Worm (Caenorhabditis elegans): ENCODE results near the gene yju-2.

The yju-2 gene

DNA sequence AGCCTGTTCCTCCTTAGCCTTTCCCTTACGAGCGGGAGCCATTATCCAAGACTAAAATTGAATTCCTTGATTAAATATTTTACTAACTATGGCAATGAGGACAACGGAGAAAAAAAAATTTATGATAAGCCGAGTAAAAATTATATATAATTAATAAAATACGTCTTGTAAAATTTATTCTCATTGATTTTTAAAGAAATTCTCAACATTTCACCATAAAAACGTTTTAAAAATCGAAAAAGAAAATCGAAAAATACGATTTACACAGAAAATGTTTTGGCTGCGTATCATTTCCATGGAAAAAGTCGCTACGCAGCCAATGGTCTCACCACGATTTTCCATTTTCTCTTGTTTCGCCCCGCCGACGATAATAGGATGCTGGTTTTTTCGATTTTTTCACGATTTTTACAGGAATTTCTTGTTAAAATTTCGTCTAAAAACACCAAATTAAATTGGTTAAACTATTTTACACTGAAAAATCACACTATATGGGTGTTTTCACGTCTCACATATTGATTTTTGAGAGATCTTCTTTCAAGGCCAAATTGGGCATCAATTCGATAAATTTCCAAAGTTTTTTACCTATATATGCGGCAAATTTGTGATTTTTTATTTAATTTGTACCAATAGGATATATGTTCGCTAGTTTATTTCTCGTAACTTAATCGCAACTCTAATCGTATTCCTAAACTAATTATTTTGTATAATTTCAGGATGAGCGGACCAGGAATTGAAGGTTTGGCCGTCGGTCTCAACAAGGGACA, 4.4 kb upstream of the yju-2 start, which contains the start of the genes rps-14 and rpl-36:
Gene rps-14, minus strand, starts transcription at position 51 of the 764 bp plus-strand sequence.
Gene rpl-36, plus strand, starts transcription at position 714 of the 764 bp plus-strand sequence.
- peak; percentile 26 for TF ChIP-seq unc-86 (tag; optimal IDR thresholded peaks at IDR 0.05)
- TF ChIP-seq ceh-30 (tag; optimal IDR thresholded peaks at IDR 0.05), result peak; percentile 14
- TF ChIP-seq sox-2 (GFP tag; IDR thresholded peaks at IDR 0.05), result 0 out of 2 replicates have a peak, but pooled peaks have one; percentile 33
- peak; percentile 81 for TF ChIP-seq pax-1 (tag; optimal IDR thresholded peaks at IDR 0.05)
- TF ChIP-seq nfya-1 (tag; optimal IDR thresholded peaks at IDR 0.05), result peak; percentile 87
- no peak for TF ChIP-seq hlh-30 (tag; optimal IDR thresholded peaks at IDR 0.05; ENCODE audit: insufficient read depth)
- peak; percentile 64 for TF ChIP-seq unc-42 (tag; optimal IDR thresholded peaks at IDR 0.05)
- TF ChIP-seq ceh-18 (tag; optimal IDR thresholded peaks at IDR 0.05), result peak; percentile 27
- TF ChIP-seq tbx-2 (tag; optimal IDR thresholded peaks at IDR 0.05), result peak; percentile 18
- TF ChIP-seq ceh-31 (tag; optimal IDR thresholded peaks at IDR 0.05), result peak; percentile 46
- peak; percentile 13 for TF ChIP-seq ceh-34 (tag; optimal IDR thresholded peaks at IDR 0.05)
- TF ChIP-seq ets-4 (tag; optimal IDR thresholded peaks at IDR 0.05), result no peak
- no peak for TF ChIP-seq pha-2 (tag; optimal IDR thresholded peaks at IDR 0.05)
- peak; percentile 2 for TF ChIP-seq ref-2 (tag; optimal IDR thresholded peaks at IDR 0.05)

DNA sequence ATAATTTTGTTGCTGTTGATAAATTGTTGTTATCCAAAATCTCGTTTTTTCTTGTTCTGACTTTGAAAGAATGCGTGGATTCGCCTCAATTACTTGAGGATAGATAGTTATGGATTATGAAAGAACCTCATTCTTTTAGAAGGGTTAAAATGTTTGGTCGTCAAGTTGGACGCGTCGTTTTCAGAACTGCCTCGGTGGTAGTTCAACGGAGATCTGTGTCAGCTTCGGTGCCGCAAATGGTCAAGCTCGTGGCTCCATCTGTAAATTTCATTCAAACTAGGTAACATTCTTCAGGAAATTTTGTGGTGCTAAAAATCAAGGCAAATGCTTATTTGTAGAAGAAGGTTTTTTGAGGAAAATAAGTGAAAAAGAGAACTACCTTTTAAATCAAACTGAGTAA, 3.5 kb upstream of the yju-2 start, which contains the start of gene ndab-2:
Gene ndab-2, plus strand, starts transcription at position 140 of the 400 bp plus-strand sequence.
- TF ChIP-seq ztf-16 (tag; optimal IDR thresholded peaks at IDR 0.05) (no peak), nhr-11 (tag; optimal IDR thresholded peaks at IDR 0.05) (no peak), ceh-31 (tag; optimal IDR thresholded peaks at IDR 0.05) (no peak), hlh-13 (GFP tag; optimal IDR thresholded peaks at IDR 0.05) (no peak), syd-9 (tag; optimal IDR thresholded peaks at IDR 0.05) (no peak), pax-1 (tag; optimal IDR thresholded peaks at IDR 0.05) (no peak), tbx-2 (tag; optimal IDR thresholded peaks at IDR 0.05) (no peak), ceh-45 (GFP tag; IDR thresholded peaks at IDR 0.05) (no peak)

DNA sequence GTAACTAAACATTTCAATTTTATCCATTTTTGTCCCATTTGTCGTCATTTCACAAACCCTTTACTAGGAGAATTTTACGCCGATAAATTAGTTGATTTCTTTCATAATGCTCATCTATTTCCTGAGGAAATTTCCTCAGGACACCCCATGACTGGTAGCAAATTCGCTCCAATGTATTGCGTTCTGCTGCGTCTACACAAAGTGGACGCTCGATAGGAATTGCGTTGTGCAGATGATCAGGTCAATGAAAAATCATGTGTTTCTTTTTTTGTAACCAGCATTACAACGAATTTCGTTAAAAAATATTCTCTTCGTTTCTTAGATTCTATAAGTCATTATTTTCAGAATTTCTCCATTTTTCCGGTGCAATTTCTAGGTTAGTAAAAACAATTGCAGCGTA, 2.3 kb upstream of the yju-2 start, which contains the start of gene epg-4:
Gene epg-4, plus strand, starts transcription at position 346 of the 400 bp plus-strand sequence.
- TF ChIP-seq ttx-3 (tag; optimal IDR thresholded peaks at IDR 0.05) (peak; percentile 11), unc-55 (GFP tag; optimal IDR thresholded peaks at IDR 0.05) (no peak), ceh-18 (tag; optimal IDR thresholded peaks at IDR 0.05) (peak; percentile 12), rnt-1 (tag; optimal IDR thresholded peaks at IDR 0.05) (peak; percentile 34), unc-42 (tag; optimal IDR thresholded peaks at IDR 0.05) (peak; percentile 3), ceh-9 (tag; optimal IDR thresholded peaks at IDR 0.05) (no peak), pqm-1 (tag; optimal IDR thresholded peaks at IDR 0.05) (no peak), tbx-2 (tag; optimal IDR thresholded peaks at IDR 0.05) (peak; percentile 22), ceh-45 (GFP tag; IDR thresholded peaks at IDR 0.05) (no peak), nfya-1 (tag; optimal IDR thresholded peaks at IDR 0.05) (no peak), elt-4 (tag; optimal IDR thresholded peaks at IDR 0.05) (no peak), ref-2 (tag; optimal IDR thresholded peaks at IDR 0.05) (peak; percentile 32), hlh-15 (tag; optimal IDR thresholded peaks at IDR 0.05) (no peak), hlh-13 (GFP tag; optimal IDR thresholded peaks at IDR 0.05) (no peak), sdc-2 (tag; optimal IDR thresholded peaks at IDR 0.05) (no peak), syd-9 (tag; optimal IDR thresholded peaks at IDR 0.05) (no peak), hlh-30 (tag; optimal IDR thresholded peaks at IDR 0.05; ENCODE audit: insufficient read depth) (peak; percentile 91), ceh-31 (tag; optimal IDR thresholded peaks at IDR 0.05) (peak; percentile 73), ceh-22 (tag; optimal IDR thresholded peaks at IDR 0.05) (no peak), fkh-6 (tag; optimal IDR thresholded peaks at IDR 0.05) (no peak), hlh-8 (tag; optimal IDR thresholded peaks at IDR 0.05) (no peak)

- TF ChIP-seq ceh-45 (GFP tag; IDR thresholded peaks at IDR 0.05) (no peak), ceh-9 (tag; optimal IDR thresholded peaks at IDR 0.05) (no peak)
Observed at ce11 chrIII:7185473-7185872, 1.3 kb downstream of the yju-2 start, which contains the start of gene F37C12.14. F37C12.14 (minus strand) TSS chrIII:7185573.
